Fruit fly (Drosophila melanogaster): Measurements from ENCODE around the gene CG3386.

- TF ChIP-seq CG18262 (tag; optimal IDR thresholded peaks at IDR 0.05) (no peak), ac (GFP tag; optimal IDR thresholded peaks at IDR 0.05) (no peak), unpg (GFP tag; optimal IDR thresholded peaks at IDR 0.05) (no peak), Hr39 (optimal IDR thresholded peaks at IDR 0.05) (no peak), bowl (GFP tag; IDR thresholded peaks at IDR 0.05) (no peak)
These were observed 18.4 kb downstream of the CG3386 start for dm6 chr3L:663880-664279.
